Worm (Caenorhabditis elegans) whole organism, young adult: ENCODE measurements around the gene col-38.
A peak's percentile ranks its signal among the peaks of the same experiment; 100 is the strongest.

Experiments used
- B0336.3 ChIP-seq: fragments of 200-800 bp; sonication (Bioruptor generic); IDR thresholded peaks from 2 replicates; pipeline ENCODE4 v1.3.6; 2022; ENCODE audit warnings: missing genetic modification characterization, missing compliant biosample characterization
- C06A6.2 ChIP-seq: fragments of 200-800 bp; sonication (Bioruptor generic); conservative IDR thresholded peaks from 2 replicates; pipeline ENCODE4 v1.3.6; 2022; ENCODE audit warnings: missing genetic modification characterization, missing compliant biosample characterization
- D2030.7 ChIP-seq: fragments of 200-800 bp; sonication (Bioruptor generic); IDR thresholded peaks from 2 replicates; pipeline ENCODE4 v1.3.6; 2022; ENCODE audit warnings: missing genetic modification reagents, missing genetic modification characterization, missing compliant biosample characterization
- F33H1.4 ChIP-seq: fragments of 200-800 bp; sonication (Bioruptor generic); IDR thresholded peaks from 2 replicates; pipeline ENCODE4 v1.3.6; 2022; ENCODE audit warnings: missing genetic modification reagents, missing genetic modification characterization, missing compliant biosample characterization
- F39B2.1 ChIP-seq: fragments of 200-800 bp; sonication (Bioruptor generic); IDR thresholded peaks from 2 replicates; pipeline ENCODE4 v1.3.6; 2022; ENCODE audit warnings: missing genetic modification reagents, missing genetic modification characterization, missing compliant biosample characterization
- F52B5.7 ChIP-seq: sonication (generic microtip); optimal IDR thresholded peaks from 2 replicates; lab custom pipeline; 2016; ENCODE audit warnings: mild to moderate bottlenecking, missing genetic modification characterization, missing compliant biosample characterization
- F55B11.4 ChIP-seq: sonication (generic microtip); optimal IDR thresholded peaks from 2 replicates; lab custom pipeline; 2016; ENCODE audit warnings: missing compliant biosample characterization, missing genetic modification characterization, borderline replicate concordance; ENCODE audit not compliant: insufficient read depth
- F57C9.4 ChIP-seq: sonication (generic microtip); optimal IDR thresholded peaks from 2 replicates; lab custom pipeline; 2017; ENCODE audit warnings: mild to moderate bottlenecking, missing genetic modification characterization, missing compliant biosample characterization
- K11D2.4 ChIP-seq: fragments of 200-800 bp; sonication (Bioruptor generic); IDR thresholded peaks from 2 replicates; pipeline ENCODE4 v1.3.6; 2022; ENCODE audit warnings: missing genetic modification reagents, missing genetic modification characterization, missing compliant biosample characterization
- K12H6.12 ChIP-seq: fragments of 200-800 bp; sonication (Bioruptor generic); optimal IDR thresholded peaks from 2 replicates; lab custom pipeline; 2018; ENCODE audit warnings: mild to moderate bottlenecking, missing genetic modification characterization, missing compliant biosample characterization
- T26A5.8 ChIP-seq: sonication (generic microtip); optimal IDR thresholded peaks from 2 replicates; lab custom pipeline; 2016; ENCODE audit warnings: missing genetic modification characterization, missing compliant biosample characterization
- Y56A3A.18 ChIP-seq: fragments of 200-800 bp; sonication (Bioruptor generic); IDR thresholded peaks from 2 replicates; pipeline ENCODE4 v1.3.6; 2022; ENCODE audit warnings: missing genetic modification reagents, missing genetic modification characterization, missing compliant biosample characterization
- Y95B8A.8 ChIP-seq: fragments of 200-800 bp; sonication (Bioruptor generic); IDR thresholded peaks from 2 replicates; pipeline ENCODE4 v1.3.6; 2022; ENCODE audit warnings: missing genetic modification reagents, missing genetic modification characterization, missing compliant biosample characterization
- bed-1 ChIP-seq: fragments of 200-800 bp; sonication (Bioruptor generic); IDR thresholded peaks from 2 replicates; pipeline ENCODE4 v1.3.6; 2022; ENCODE audit warnings: missing genetic modification reagents, missing genetic modification characterization, missing compliant biosample characterization
- bed-2 ChIP-seq: fragments of 200-800 bp; sonication (Bioruptor generic); IDR thresholded peaks from 2 replicates; pipeline ENCODE4 v1.3.6; 2022; ENCODE audit warnings: missing genetic modification reagents, missing genetic modification characterization, missing compliant biosample characterization
- ceh-79 ChIP-seq: sonication (generic microtip); optimal IDR thresholded peaks from 2 replicates; lab custom pipeline; 2017; ENCODE audit warnings: mild to moderate bottlenecking, missing genetic modification characterization, missing compliant biosample characterization
- ceh-91 ChIP-seq: fragments of 200-800 bp; sonication (Bioruptor generic); IDR thresholded peaks from 2 replicates; pipeline ENCODE4 v1.3.6; 2022; ENCODE audit warnings: missing genetic modification reagents, missing genetic modification characterization, missing compliant biosample characterization
- die-1 ChIP-seq: sonication (generic microtip); optimal IDR thresholded peaks from 2 replicates; lab custom pipeline; 2016; ENCODE audit warnings: missing genotype, mild to moderate bottlenecking, missing genetic modification characterization, missing compliant biosample characterization
- dpl-1 ChIP-seq: fragments of 150-350 bp; optimal IDR thresholded peaks from 2 replicates; lab custom pipeline; 2014; ENCODE audit warnings: missing biosample characterization, missing genetic modification reagents, missing genetic modification characterization
- efl-1 ChIP-seq: fragments of 150-350 bp; optimal IDR thresholded peaks from 2 replicates; lab custom pipeline; 2014; ENCODE audit warnings: missing biosample characterization, missing genetic modification reagents, missing genetic modification characterization
- ekl-4 ChIP-seq: fragments of 200-800 bp; sonication (Bioruptor generic); IDR thresholded peaks from 2 replicates; pipeline ENCODE4 v1.3.6; 2022; ENCODE audit warnings: missing genetic modification reagents, missing genetic modification characterization, missing compliant biosample characterization
- ets-4 ChIP-seq: fragments of 200-800 bp; sonication (Bioruptor generic); optimal IDR thresholded peaks from 2 replicates; lab custom pipeline; 2018; ENCODE audit warnings: mild to moderate bottlenecking, missing genetic modification characterization, missing compliant biosample characterization
- gei-17 ChIP-seq: fragments of 200-800 bp; sonication (Bioruptor generic); optimal IDR thresholded peaks from 2 replicates; lab custom pipeline; 2018; ENCODE audit warnings: mild to moderate bottlenecking, missing genetic modification characterization, missing compliant biosample characterization
- him-1 ChIP-seq: sonication (generic microtip); optimal IDR thresholded peaks from 2 replicates; lab custom pipeline; 2016; ENCODE audit warnings: missing genotype, missing genetic modification reagents, missing genetic modification characterization, missing compliant biosample characterization
- hlh-12 ChIP-seq: sonication (generic microtip); optimal IDR thresholded peaks from 2 replicates; lab custom pipeline; 2016; ENCODE audit warnings: missing genetic modification characterization, missing compliant biosample characterization
- hmg-1.2 ChIP-seq: fragments of 200-800 bp; sonication (Bioruptor generic); IDR thresholded peaks from 2 replicates; pipeline ENCODE4 v1.3.6; 2022; ENCODE audit warnings: missing genetic modification reagents, missing genetic modification characterization, missing compliant biosample characterization
- hmg-20 ChIP-seq: fragments of 200-800 bp; sonication (Bioruptor generic); IDR thresholded peaks from 2 replicates; pipeline ENCODE4 v1.3.6; 2022; ENCODE audit warnings: missing genetic modification reagents, missing genetic modification characterization, missing compliant biosample characterization
- let-526 ChIP-seq: fragments of 200-800 bp; sonication (Bioruptor generic); IDR thresholded peaks from 2 replicates; pipeline ENCODE4 v1.3.6; 2022; ENCODE audit warnings: missing genetic modification reagents, missing genetic modification characterization, missing compliant biosample characterization
- lin-35 ChIP-seq, 3 experiments: fragments of 150-350 bp in 2 of 3; sonication (generic microtip) in 1 of 3; optimal IDR thresholded peaks; 2 replicates each; lab custom pipeline; 2014 to 2018; ENCODE audit warnings: missing biosample characterization in 3 of 3, missing genetic modification characterization in 3 of 3, missing genetic modification reagents in 3 of 3
- lsl-1 ChIP-seq: fragments of 200-800 bp; sonication (Bioruptor generic); optimal IDR thresholded peaks from 2 replicates; lab custom pipeline; 2018; ENCODE audit warnings: mild to moderate bottlenecking, missing genetic modification characterization, moderate library complexity, missing compliant biosample characterization
- madf-3 ChIP-seq: fragments of 200-800 bp; sonication (Bioruptor generic); IDR thresholded peaks from 2 replicates; pipeline ENCODE4 v1.3.6; 2022; ENCODE audit warnings: missing genetic modification reagents, missing genetic modification characterization, missing compliant biosample characterization
- madf-8 ChIP-seq: fragments of 200-800 bp; sonication (Bioruptor generic); conservative IDR thresholded peaks from 2 replicates; pipeline ENCODE4 v1.3.6; 2022; ENCODE audit warnings: missing genetic modification reagents, missing genetic modification characterization, missing compliant biosample characterization
- mel-28 ChIP-seq: sonication (generic microtip); optimal IDR thresholded peaks from 2 replicates; lab custom pipeline; 2016; ENCODE audit warnings: borderline replicate concordance, mild to moderate bottlenecking, missing genetic modification characterization, missing compliant biosample characterization
- mxl-1 ChIP-seq: sonication (generic microtip); optimal IDR thresholded peaks from 2 replicates; lab custom pipeline; 2016; ENCODE audit warnings: missing genetic modification characterization, missing compliant biosample characterization
- nhr-120 ChIP-seq: fragments of 200-800 bp; sonication (Bioruptor generic); IDR thresholded peaks from 2 replicates; pipeline ENCODE4 v1.3.6; 2022; ENCODE audit warnings: missing genetic modification characterization, missing compliant biosample characterization
- nhr-179 ChIP-seq: sonication (generic microtip); optimal IDR thresholded peaks from 2 replicates; lab custom pipeline; 2016; ENCODE audit warnings: mild to moderate bottlenecking, missing genetic modification characterization, missing compliant biosample characterization
- pbrm-1 ChIP-seq: fragments of 200-800 bp; sonication (Bioruptor generic); IDR thresholded peaks from 2 replicates; pipeline ENCODE4 v1.3.6; 2022; ENCODE audit warnings: missing genetic modification reagents, missing genetic modification characterization, missing compliant biosample characterization
- pha-4 ChIP-seq: fragments of 150-350 bp; sonication (generic microtip); optimal IDR thresholded peaks from 2 replicates; lab custom pipeline; 2014; ENCODE audit warnings: missing biosample characterization, missing genetic modification reagents, missing genetic modification characterization
- rec-8 ChIP-seq, 2 experiments: sonication (generic microtip); optimal IDR thresholded peaks; 2 replicates each; lab custom pipeline; 2016; ENCODE audit warnings: mild to moderate bottlenecking in 2 of 2, missing genetic modification characterization in 2 of 2, missing genetic modification reagents in 2 of 2, missing genotype in 2 of 2, missing biosample characterization in 1 of 2, missing compliant biosample characterization in 1 of 2, moderate library complexity in 1 of 2
- repo-1 ChIP-seq: sonication (generic microtip); optimal IDR thresholded peaks from 2 replicates; lab custom pipeline; 2017; ENCODE audit warnings: mild to moderate bottlenecking, missing genetic modification characterization, missing compliant biosample characterization
- rpc-1 ChIP-seq, 2 experiments: fragments of 150-350 bp in 1 of 2; sonication (generic microtip) in 1 of 2; optimal IDR thresholded peaks; 2 replicates each; lab custom pipeline; 2014 to 2018; ENCODE audit warnings: missing biosample characterization in 1 of 2, missing genetic modification characterization in 1 of 2, missing genetic modification reagents in 1 of 2, missing genotype in 1 of 2
- sdz-38 ChIP-seq: sonication (generic microtip); optimal IDR thresholded peaks from 2 replicates; lab custom pipeline; 2016; ENCODE audit warnings: missing genotype, missing genetic modification characterization, missing compliant biosample characterization
- sea-2 ChIP-seq: fragments of 200-800 bp; sonication (Bioruptor generic); IDR thresholded peaks from 2 replicates; pipeline ENCODE4 v1.3.6; 2022; ENCODE audit warnings: missing genetic modification characterization, missing compliant biosample characterization
- snpc-3.4 ChIP-seq: sonication (generic microtip); optimal IDR thresholded peaks from 2 replicates; lab custom pipeline; 2017; ENCODE audit warnings: missing genetic modification characterization, mild to moderate bottlenecking, missing compliant biosample characterization, antibody characterized with exemption, moderate library complexity, missing genotype, missing genetic modification reagents
- xnd-1 ChIP-seq: sonication (generic microtip); optimal IDR thresholded peaks from 2 replicates; lab custom pipeline; 2016; ENCODE audit warnings: missing genotype, missing genetic modification reagents, missing genetic modification characterization, missing compliant biosample characterization
- zfh-2 ChIP-seq: fragments of 200-800 bp; sonication (Bioruptor generic); conservative IDR thresholded peaks from 2 replicates; pipeline ENCODE4 v1.3.6; 2022; ENCODE audit warnings: missing genetic modification reagents, missing genetic modification characterization, missing compliant biosample characterization
- zim-3 ChIP-seq: sonication (generic microtip); optimal IDR thresholded peaks from 2 replicates; lab custom pipeline; 2017; ENCODE audit warnings: mild to moderate bottlenecking, missing genetic modification characterization, moderate library complexity, missing compliant biosample characterization
- ztf-18 ChIP-seq: sonication (generic microtip); optimal IDR thresholded peaks from 2 replicates; lab custom pipeline; 2016; ENCODE audit warnings: missing genotype, mild to moderate bottlenecking, missing genetic modification characterization, missing compliant biosample characterization
- ztf-3 ChIP-seq: fragments of 200-800 bp; sonication (Bioruptor generic); optimal IDR thresholded peaks from 2 replicates; lab custom pipeline; 2018; ENCODE audit warnings: mild to moderate bottlenecking, missing genetic modification characterization, missing compliant biosample characterization
- ztf-6 ChIP-seq: fragments of 200-800 bp; sonication (Bioruptor generic); IDR thresholded peaks from 2 replicates; pipeline ENCODE4 v1.3.6; 2022; ENCODE audit warnings: missing genetic modification reagents, missing genetic modification characterization, missing compliant biosample characterization

Gene col-38

ce11 chrII:8575184-8575583 lies 6.3 kb upstream of the col-38 start, which contains the start of gene puf-5 (continued):
- TF ChIP-seq sdz-38 (tag; lab: Kevin White, UChicago) (no peak), ceh-91 (GFP tag; lab: Robert Waterston, UW) (peak; percentile 70), mxl-1 (no peak), pha-4 (no peak), ztf-18 (tag; lab: Kevin White, UChicago) (no peak), zfh-2 (GFP tag; lab: Robert Waterston, UW) (no peak), lsl-1 (peak; percentile 88), ekl-4 (GFP tag; lab: Robert Waterston, UW) (0 out of 2 replicates have a peak, but pooled peaks have one; percentile 41), bed-2 (GFP tag; lab: Robert Waterston, UW) (no peak), repo-1 (tag; lab: Kevin White, UChicago) (no peak), Y56A3A.18 (no peak), madf-3 (GFP tag; lab: Robert Waterston, UW) (no peak), ztf-3 (no peak), gei-17 (no peak), K12H6.12 (tag; lab: Kevin White, UChicago) (no peak), B0336.3 (GFP tag; lab: Robert Waterston, UW) (no peak), rec-8 (tag; optimal IDR thresholded peaks at IDR 0.05; lab: Kevin White, UChicago) (no peak), ztf-6 (GFP tag; lab: Robert Waterston, UW) (no peak), nhr-120 (GFP tag; lab: Robert Waterston, UW) (no peak), D2030.7 (GFP tag; lab: Robert Waterston, UW) (peak; percentile 79), hmg-20 (GFP tag; lab: Robert Waterston, UW) (no peak), dpl-1 (GFP tag; lab: Kevin White, UChicago) (peak; percentile 63), him-1 (no peak), rpc-1 (optimal IDR thresholded peaks at IDR 0.05; lab: Kevin White, UChicago) (no peak), rpc-1 (tag; optimal IDR thresholded peaks at IDR 0.05; lab: Kevin White, UChicago) (no peak), F33H1.4 (GFP tag; lab: Robert Waterston, UW) (peak; percentile 67), bed-1 (GFP tag; lab: Robert Waterston, UW) (no peak), snpc-3.4 (tag; lab: Kevin White, UChicago) (peak; percentile 78), zim-3 (no peak), K11D2.4 (GFP tag; lab: Robert Waterston, UW) (no peak), xnd-1 (peak; percentile 85), hmg-1.2 (GFP tag; lab: Robert Waterston, UW) (no peak), die-1 (tag; lab: Kevin White, UChicago) (no peak), F55B11.4 (tag; lab: Kevin White, UChicago) (no peak), ets-4 (GFP tag; lab: Kevin White, UChicago) (no peak), hlh-12 (tag; lab: Kevin White, UChicago) (no peak), T26A5.8 (no peak), F39B2.1 (no peak), pbrm-1 (no peak), lin-35 (GFP tag; optimal IDR thresholded peaks at IDR 0.05; lab: Kevin White, UChicago) (peak in 1 of 3 experiments; percentile 2), Y95B8A.8 (GFP tag; lab: Robert Waterston, UW) (0 out of 2 replicates have a peak, but pooled peaks have one; percentile 56), let-526 (GFP tag; lab: Robert Waterston, UW) (no peak), ceh-79 (tag; lab: Kevin White, UChicago) (no peak), C06A6.2 (GFP tag; lab: Robert Waterston, UW) (no peak), efl-1 (peak; percentile 95), F57C9.4 (tag; lab: Kevin White, UChicago) (no peak), nhr-179 (tag; lab: Kevin White, UChicago) (no peak), mel-28 (no peak), F52B5.7 (tag; lab: Kevin White, UChicago) (no peak), sea-2 (GFP tag; lab: Robert Waterston, UW) (no peak), madf-8 (GFP tag; lab: Robert Waterston, UW) (peak; percentile 88)
